Worm (Caenorhabditis elegans): ENCODE measurements around the gene ccdc-149.

Gene ccdc-149

DNA sequence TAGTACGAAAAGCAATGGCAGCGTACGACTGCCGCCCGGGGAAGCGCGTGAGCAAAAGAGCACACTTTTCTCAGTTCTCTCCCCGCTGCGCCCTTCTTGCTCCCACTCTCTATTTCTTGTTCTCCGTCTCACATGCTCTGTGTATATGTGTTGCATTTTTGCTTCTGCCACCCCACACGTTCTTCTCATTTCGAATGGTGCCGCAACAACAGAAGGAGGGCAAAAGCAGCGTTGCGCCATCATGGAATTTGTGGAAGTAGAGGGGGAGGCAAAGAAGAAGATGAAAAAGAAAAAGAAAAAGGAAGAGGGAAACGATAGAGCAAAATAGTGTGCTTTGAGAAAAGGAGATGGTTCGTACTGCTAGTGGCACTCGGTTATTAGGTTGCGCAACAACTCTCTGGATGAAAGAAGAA is 43.9 kb downstream of the ccdc-149 start (continued):
- TF ChIP-seq unc-3 (GFP tag; conservative IDR thresholded peaks at IDR 0.05) (no peak), unc-3 (tag; optimal IDR thresholded peaks at IDR 0.05) (no peak), pros-1 (tag; optimal IDR thresholded peaks at IDR 0.05) (peak; percentile 79), ceh-19 (GFP tag; optimal IDR thresholded peaks at IDR 0.05) (peak; percentile 58), ttx-3 (tag; optimal IDR thresholded peaks at IDR 0.05) (no peak), sox-2 (GFP tag; IDR thresholded peaks at IDR 0.05) (no peak), lim-6 (tag; optimal IDR thresholded peaks at IDR 0.05) (no peak), ets-4 (tag; optimal IDR thresholded peaks at IDR 0.05) (no peak), ceh-9 (tag; optimal IDR thresholded peaks at IDR 0.05) (no peak), pag-3 (tag; optimal IDR thresholded peaks at IDR 0.05; ENCODE audit: borderline replicate concordance) (no peak), hlh-13 (GFP tag; optimal IDR thresholded peaks at IDR 0.05) (peak; percentile 14), ceh-34 (tag; optimal IDR thresholded peaks at IDR 0.05) (peak; percentile 61), lin-11 (tag; optimal IDR thresholded peaks at IDR 0.05) (no peak), pha-4 (tag; optimal IDR thresholded peaks at IDR 0.05) (no peak), hlh-8 (tag; optimal IDR thresholded peaks at IDR 0.05) (peak; percentile 41)

DNA sequence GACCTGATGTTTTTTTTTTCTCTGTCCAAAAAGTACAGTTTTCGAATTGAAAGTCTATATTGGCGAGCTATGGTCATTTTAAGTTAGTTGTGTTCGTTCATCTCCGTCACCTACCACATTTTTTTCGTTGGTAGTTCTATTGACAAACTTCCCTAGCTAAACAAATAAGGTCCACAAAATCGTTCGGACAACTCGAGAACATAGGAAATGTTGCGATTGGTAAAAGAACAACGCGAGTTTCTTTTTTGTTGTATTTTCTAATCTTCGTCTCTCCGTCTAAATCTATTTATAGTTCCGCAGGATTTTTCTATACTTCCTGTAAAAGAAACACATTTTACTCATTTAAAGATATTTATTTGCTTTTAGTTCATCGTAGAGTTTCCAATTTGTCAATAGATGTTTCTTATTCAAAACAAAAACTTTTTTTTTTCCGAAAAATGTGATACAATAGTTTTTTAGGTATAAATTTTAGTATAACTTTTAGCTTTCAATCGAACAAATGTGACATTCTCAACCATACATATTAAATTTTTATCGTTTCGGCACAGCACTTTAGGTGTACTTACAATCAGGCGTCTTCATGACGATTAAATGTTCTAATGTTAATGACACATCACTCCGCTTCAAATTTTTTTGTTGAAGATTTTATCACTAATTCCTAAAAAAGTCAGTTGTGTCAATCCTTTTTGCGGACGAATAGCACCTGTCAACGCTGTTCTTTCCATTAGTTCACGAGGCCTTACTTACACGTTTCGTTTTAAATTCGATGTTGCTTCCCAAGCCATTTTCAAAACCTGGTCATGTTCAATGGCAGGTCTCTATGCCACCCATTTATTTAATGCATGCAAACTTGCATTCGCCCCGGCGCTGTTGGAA is 44.6 kb downstream of the ccdc-149 start:
- no peak for TF ChIP-seq fkh-6 (tag; optimal IDR thresholded peaks at IDR 0.05)

DNA sequence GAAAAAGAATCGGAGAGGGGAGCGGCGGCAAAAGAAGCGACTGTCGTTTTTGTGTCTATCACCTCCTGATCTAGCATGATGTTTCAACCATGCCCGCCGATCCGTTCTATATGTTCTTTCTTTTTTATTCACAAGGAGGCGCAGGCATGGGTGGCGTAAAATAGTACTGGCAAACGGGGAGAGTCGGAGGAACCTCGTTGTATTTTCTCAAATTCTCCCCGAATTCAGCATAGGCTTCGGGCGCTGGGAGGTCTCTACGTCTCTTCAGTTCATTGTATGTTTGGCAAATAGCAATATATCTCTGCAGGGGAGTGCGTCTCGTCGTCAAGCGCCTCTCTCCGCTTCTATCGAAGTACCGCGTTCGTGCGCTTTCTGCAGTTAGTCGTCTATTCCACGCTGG is 46.0 kb downstream of the ccdc-149 start, which contains the start of gene lin-14:
Gene lin-14 (plus strand): TSS at position 346 of the 400 bp plus-strand sequence.
- TF ChIP-seq ceh-14 (tag; optimal IDR thresholded peaks at IDR 0.05), result peak; percentile 14
- peak; percentile 32 for TF ChIP-seq ets-4 (tag; optimal IDR thresholded peaks at IDR 0.05)
- TF ChIP-seq fax-1 (tag; optimal IDR thresholded peaks at IDR 0.05), result peak; percentile 26
- no peak for TF ChIP-seq ceh-24 (tag; optimal IDR thresholded peaks at IDR 0.05)
- peak; percentile 67 for TF ChIP-seq ceh-31 (tag; optimal IDR thresholded peaks at IDR 0.05)
- TF ChIP-seq elt-2 (tag; optimal IDR thresholded peaks at IDR 0.05), result no peak
- TF ChIP-seq ceh-18 (tag; optimal IDR thresholded peaks at IDR 0.05), result peak; percentile 85
- no peak for TF ChIP-seq lin-11 (tag; optimal IDR thresholded peaks at IDR 0.05)
- TF ChIP-seq hlh-6 (tag; optimal IDR thresholded peaks at IDR 0.05), result peak; percentile 28
- TF ChIP-seq nfya-1 (tag; optimal IDR thresholded peaks at IDR 0.05), result peak; percentile 29
- no peak for TF ChIP-seq C38D4.7 (GFP tag; optimal IDR thresholded peaks at IDR 0.05)
- TF ChIP-seq pros-1 (tag; optimal IDR thresholded peaks at IDR 0.05), result peak; percentile 32
- TF ChIP-seq ceh-34 (tag; optimal IDR thresholded peaks at IDR 0.05), result peak; percentile 56

DNA sequence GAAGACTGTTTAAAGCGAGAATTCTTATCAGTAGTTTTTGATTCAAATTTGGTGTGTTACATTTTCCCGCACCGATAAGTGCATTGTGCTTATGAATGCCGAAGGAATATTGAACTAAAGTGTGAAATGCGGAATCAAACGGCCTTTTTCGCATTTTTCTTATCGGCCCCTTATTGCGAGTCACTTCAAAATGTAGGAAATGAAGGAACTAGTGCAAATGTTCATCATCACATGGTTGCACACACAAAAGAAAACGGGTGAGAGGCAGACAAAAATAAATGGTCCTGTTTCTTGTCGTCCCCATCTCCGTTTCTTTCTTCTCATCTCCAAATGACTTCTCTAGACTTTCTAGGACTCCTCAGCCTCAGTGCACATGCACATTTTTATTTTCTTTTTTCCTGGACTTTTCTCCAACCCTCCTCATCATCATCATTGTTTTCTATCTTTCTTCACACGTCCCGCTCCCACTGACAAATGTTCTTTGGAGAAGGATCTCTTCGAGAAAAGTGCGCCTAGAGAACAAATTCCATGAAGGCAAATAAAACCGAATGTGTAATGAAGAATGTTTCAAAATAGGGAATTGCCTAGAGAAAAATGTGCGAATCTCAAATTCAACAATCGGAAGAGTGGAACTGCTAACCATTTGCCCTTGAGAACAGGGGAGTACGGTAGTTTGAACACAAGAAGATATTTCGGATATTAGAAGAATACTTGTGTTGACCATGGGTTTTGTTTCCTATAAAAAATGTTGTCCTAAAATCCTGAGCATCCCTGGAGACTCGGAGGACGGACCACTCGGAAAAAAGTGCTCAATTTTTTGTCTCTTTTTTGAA is 46.8 kb downstream of the ccdc-149 start:
- TF ChIP-seq ceh-18 (tag; optimal IDR thresholded peaks at IDR 0.05) (peak; percentile 37), nfya-1 (tag; optimal IDR thresholded peaks at IDR 0.05) (peak; percentile 14), sdc-2 (tag; optimal IDR thresholded peaks at IDR 0.05) (no peak), K02D7.2 (tag; optimal IDR thresholded peaks at IDR 0.05) (no peak), elt-2 (tag; optimal IDR thresholded peaks at IDR 0.05) (peak; percentile 57), rnt-1 (tag; optimal IDR thresholded peaks at IDR 0.05) (peak; percentile 37), tbx-2 (tag; optimal IDR thresholded peaks at IDR 0.05) (peak; percentile 19), syd-9 (tag; optimal IDR thresholded peaks at IDR 0.05) (no peak)

DNA sequence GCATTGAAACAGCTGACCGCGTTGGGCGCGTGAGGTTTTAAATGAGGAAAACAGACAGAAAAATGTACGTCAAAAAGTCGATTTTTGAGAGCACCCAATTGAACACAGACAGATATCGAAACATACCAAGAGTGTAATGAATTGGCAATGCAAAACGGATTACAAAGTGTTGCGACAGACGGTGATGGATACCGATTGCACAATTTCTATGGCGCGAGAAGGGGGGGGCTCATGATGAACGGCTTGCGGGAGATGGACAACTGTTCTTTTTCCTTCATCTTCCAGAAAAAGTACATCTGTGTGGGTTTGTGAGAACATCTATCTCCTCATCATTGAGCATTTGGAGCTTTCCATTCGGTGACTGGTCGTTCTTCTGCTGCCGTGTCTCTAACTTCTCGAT is 47.7 kb downstream of the ccdc-149 start:
- no peak for TF ChIP-seq ztf-16 (tag; optimal IDR thresholded peaks at IDR 0.05)
- no peak for TF ChIP-seq F13H6.1 (tag; optimal IDR thresholded peaks at IDR 0.05)
- TF ChIP-seq pqm-1 (tag; optimal IDR thresholded peaks at IDR 0.05), result no peak
- TF ChIP-seq rnt-1 (tag; optimal IDR thresholded peaks at IDR 0.05), result peak; percentile 26
- no peak for TF ChIP-seq zip-5 (tag; optimal IDR thresholded peaks at IDR 0.05)
- TF ChIP-seq unc-86 (tag; optimal IDR thresholded peaks at IDR 0.05), result no peak
- TF ChIP-seq ama-1 (optimal IDR thresholded peaks at IDR 0.05), result no peak
- TF ChIP-seq pag-3 (tag; optimal IDR thresholded peaks at IDR 0.05; ENCODE audit: borderline replicate concordance), result no peak
- TF ChIP-seq unc-55 (GFP tag; optimal IDR thresholded peaks at IDR 0.05), result peak; percentile 5
- no peak for TF ChIP-seq unc-3 (GFP tag; conservative IDR thresholded peaks at IDR 0.05)
- no peak for TF ChIP-seq unc-3 (tag; optimal IDR thresholded peaks at IDR 0.05)
- no peak for TF ChIP-seq ceh-19 (GFP tag; optimal IDR thresholded peaks at IDR 0.05)
- no peak for TF ChIP-seq fkh-10 (GFP tag; optimal IDR thresholded peaks at IDR 0.05)
- TF ChIP-seq madf-2 (tag; optimal IDR thresholded peaks at IDR 0.05), result no peak
- TF ChIP-seq pha-4 (tag; optimal IDR thresholded peaks at IDR 0.05), result no peak
- no peak for TF ChIP-seq fax-1 (tag; optimal IDR thresholded peaks at IDR 0.05)
- TF ChIP-seq hlh-6 (tag; optimal IDR thresholded peaks at IDR 0.05), result no peak
- peak; percentile 3 for TF ChIP-seq nfya-1 (tag; optimal IDR thresholded peaks at IDR 0.05)
- no peak for TF ChIP-seq fkh-6 (tag; optimal IDR thresholded peaks at IDR 0.05)
- no peak for TF ChIP-seq K09A11.1 (tag; optimal IDR thresholded peaks at IDR 0.05; ENCODE audit: insufficient read depth)
- no peak for TF ChIP-seq ceh-18 (tag; optimal IDR thresholded peaks at IDR 0.05)

Measured in whole organism, late embryonic.